Worm (Caenorhabditis elegans) whole organism, mixed stage, embryonic: ENCODE data around the gene F32D8.8.

ENCODE experiments used
- elt-3 ChIP-seq: fragments of 150-350 bp; optimal IDR thresholded peaks from 2 replicates; lab custom pipeline; 2014; ENCODE audit warnings: missing biosample characterization, missing genetic modification characterization
- nhr-12 ChIP-seq: fragments of 150-350 bp; optimal IDR thresholded peaks from 2 replicates; lab custom pipeline; 2014; ENCODE audit warnings: missing biosample characterization, missing genetic modification characterization
- nhr-2 ChIP-seq: fragments of 150-350 bp; optimal IDR thresholded peaks from 2 replicates; lab custom pipeline; 2014; ENCODE audit warnings: missing biosample characterization, missing genetic modification characterization
- unc-39 ChIP-seq: fragments of 150-350 bp; optimal IDR thresholded peaks from 2 replicates; lab custom pipeline; 2014; ENCODE audit warnings: missing biosample characterization, missing genetic modification characterization
- ztf-11 ChIP-seq: fragments of 150-350 bp; optimal IDR thresholded peaks from 2 replicates; lab custom pipeline; 2014; ENCODE audit warnings: missing biosample characterization, missing genetic modification characterization

DNA sequence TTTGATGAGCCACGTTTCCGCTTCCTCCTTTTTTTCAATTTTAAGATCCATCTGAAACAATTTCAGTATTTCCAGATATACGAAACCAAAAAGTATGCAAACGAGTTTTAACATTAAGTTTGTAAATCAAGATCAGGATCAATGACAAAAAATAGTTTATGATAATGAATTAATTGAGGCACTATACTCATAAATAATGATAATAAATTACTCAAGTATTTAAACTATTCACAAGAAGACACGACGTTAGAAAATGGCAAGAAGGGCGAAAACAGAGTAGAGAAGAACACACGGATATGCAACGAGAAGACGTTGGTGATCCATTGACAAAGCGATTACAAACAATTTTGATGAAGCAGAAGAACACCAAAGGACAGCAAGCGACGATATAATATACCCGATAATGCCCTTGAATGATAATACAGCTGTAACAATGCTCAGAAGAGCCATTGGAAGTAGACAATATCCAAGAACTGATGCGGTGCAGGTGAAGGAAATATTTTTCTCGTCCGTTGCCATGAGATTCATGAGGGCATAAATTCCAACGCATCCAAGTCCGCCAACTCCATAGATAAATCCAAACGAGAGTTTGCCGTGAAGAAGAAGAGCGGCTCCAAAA lies 9.0 kb downstream of the F32D8.8 start, which contains the start of gene F32D8.4:
- TF ChIP-seq ztf-11 (tag; lab: Kevin White, UChicago): no peak
- TF ChIP-seq elt-3 (tag; lab: Kevin White, UChicago): no peak
- TF ChIP-seq nhr-2 (tag; lab: Kevin White, UChicago): no peak
- no peak for TF ChIP-seq unc-39
- no peak for TF ChIP-seq nhr-12 (tag; lab: Kevin White, UChicago)
